Fruit fly (Drosophila melanogaster) whole organism, embryonic: ENCODE results near the gene Ald2.

Source experiments
- B-H1 ChIP-seq: fragments of 200-800 bp; sonication (Bioruptor generic); IDR thresholded peaks from 3 replicates; pipeline ENCODE4 v1.3.6; 2022; ENCODE audit warnings: missing biosample characterization, missing genetic modification characterization
- CG2889 ChIP-seq: fragments of 200-800 bp; sonication (Bioruptor generic); IDR thresholded peaks from 3 replicates; pipeline ENCODE4 v1.3.6; 2022; ENCODE audit warnings: missing biosample characterization, missing genetic modification characterization
- CG7556 ChIP-seq: fragments of 200-800 bp; sonication (Bioruptor generic); optimal IDR thresholded peaks from 2 replicates; lab custom pipeline; 2017; ENCODE audit warnings: missing biosample characterization, mild to moderate bottlenecking, missing genetic modification characterization
- D19B ChIP-seq: fragments of 200-800 bp; sonication (Bioruptor generic); optimal IDR thresholded peaks from 2 replicates; lab custom pipeline; 2017; ENCODE audit warnings: missing biosample characterization, mild to moderate bottlenecking, missing genetic modification characterization
- br ChIP-seq: fragments of >200 bp; optimal IDR thresholded peaks from 2 replicates; lab custom pipeline; 2017
- crp ChIP-seq, 2 experiments: fragments of 200-800 bp; sonication (Bioruptor generic); optimal IDR thresholded peaks; 2 replicates in 1 of 2; 3 replicates in 1 of 2; lab custom pipeline; 2017; ENCODE audit warnings: missing biosample characterization in 2 of 2, missing genetic modification characterization in 2 of 2, mild to moderate bottlenecking in 1 of 2, moderate library complexity in 1 of 2
- gcm2 ChIP-seq: fragments of 200-800 bp; sonication (Bioruptor generic); optimal IDR thresholded peaks from 2 replicates; lab custom pipeline; 2016; ENCODE audit warnings: missing biosample characterization, missing genetic modification characterization
- trh ChIP-seq: fragments of 200-800 bp; sonication (Bioruptor generic); optimal IDR thresholded peaks from 2 replicates; lab custom pipeline; 2016; ENCODE audit warnings: missing biosample characterization, missing genetic modification characterization
- unc-4 ChIP-seq: fragments of 200-800 bp; sonication (Bioruptor generic); IDR thresholded peaks from 2 replicates; pipeline ENCODE4 v1.3.6; 2022; ENCODE audit warnings: missing biosample characterization, missing genetic modification characterization; ENCODE audit not compliant: partially characterized antibody

- TF ChIP-seq CG2889 = no peak
- no peak for TF ChIP-seq trh (GFP tag; lab: Kevin White, UChicago)
- TF ChIP-seq CG7556 (GFP tag; lab: Kevin White, UChicago) = no peak
- TF ChIP-seq unc-4 (GFP tag; lab: Robert Waterston, UW) = no peak
- TF ChIP-seq D19B (GFP tag; lab: Kevin White, UChicago) = no peak
- TF ChIP-seq crp (GFP tag; optimal IDR thresholded peaks at IDR 0.05; lab: Kevin White, UChicago) = no peak
- TF ChIP-seq gcm2 (GFP tag; lab: Kevin White, UChicago) = no peak
- no peak for TF ChIP-seq br (lab: Kevin White, UChicago)
- TF ChIP-seq B-H1 = no peak
Measured at dm6 chr3R:26403556-26403955, 10.3 kb upstream of the Ald2 start, which contains the start of gene ppk15.
